Fruit fly (Drosophila melanogaster) whole organism, prepupa: Measurements from ENCODE around the gene wda.

Experiments used
- Blimp-1 ChIP-seq: fragments of 200-800 bp; sonication (Bioruptor generic); optimal IDR thresholded peaks from 3 replicates; lab custom pipeline; 2017; ENCODE audit warnings: missing biosample characterization, missing genetic modification characterization, mild to moderate bottlenecking, moderate library complexity, missing genetic modification reagents
- CG10631 ChIP-seq: fragments of 200-800 bp; sonication (Bioruptor generic); optimal IDR thresholded peaks from 2 replicates; lab custom pipeline; 2016; ENCODE audit warnings: missing biosample characterization, missing genetic modification characterization
- CG10669 ChIP-seq: fragments of 200-800 bp; sonication (Bioruptor generic); optimal IDR thresholded peaks from 3 replicates; lab custom pipeline; 2018; ENCODE audit warnings: missing biosample characterization, mild to moderate bottlenecking, missing genetic modification characterization, moderate library complexity
- CG11294 ChIP-seq: fragments of 200-800 bp; sonication (Bioruptor generic); IDR thresholded peaks from 2 replicates; pipeline ENCODE4 v1.3.6; 2022; ENCODE audit warnings: missing biosample characterization, missing genetic modification characterization
- CG11762 ChIP-seq: fragments of 200-800 bp; sonication (Bioruptor generic); optimal IDR thresholded peaks from 3 replicates; lab custom pipeline; 2016; ENCODE audit warnings: missing biosample characterization, missing genetic modification characterization; ENCODE audit not compliant: insufficient read depth
- CG11902 ChIP-seq: fragments of 200-800 bp; sonication (Bioruptor generic); optimal IDR thresholded peaks from 3 replicates; lab custom pipeline; 2016; ENCODE audit warnings: missing biosample characterization, missing genetic modification characterization
- CG15336 ChIP-seq: fragments of 200-800 bp; sonication (Bioruptor generic); IDR thresholded peaks from 2 replicates; pipeline ENCODE4 v1.3.6; 2022; ENCODE audit warnings: missing biosample characterization, missing genetic modification characterization
- CG1621 ChIP-seq: fragments of 200-800 bp; sonication (Bioruptor generic); optimal IDR thresholded peaks from 3 replicates; lab custom pipeline; 2018; ENCODE audit warnings: missing biosample characterization, mild to moderate bottlenecking, missing genetic modification characterization
- CG16779 ChIP-seq: fragments of 200-800 bp; sonication (Bioruptor generic); optimal IDR thresholded peaks from 3 replicates; lab custom pipeline; 2017; ENCODE audit warnings: missing biosample characterization, mild to moderate bottlenecking, missing genetic modification characterization
- CG3032 ChIP-seq: fragments of 200-800 bp; optimal IDR thresholded peaks from 2 replicates; lab custom pipeline; 2019; ENCODE audit warnings: missing biosample characterization, mild to moderate bottlenecking, missing genetic modification characterization, moderate library complexity
- CG3919 ChIP-seq: fragments of 200-800 bp; sonication (Bioruptor generic); optimal IDR thresholded peaks from 3 replicates; lab custom pipeline; 2016; ENCODE audit warnings: missing biosample characterization, missing genetic modification characterization
- CG4318 ChIP-seq: fragments of 200-800 bp; sonication (Bioruptor generic); optimal IDR thresholded peaks from 3 replicates; lab custom pipeline; 2017; ENCODE audit warnings: missing biosample characterization, mild to moderate bottlenecking, missing genetic modification characterization
- CG6792 ChIP-seq: fragments of 200-800 bp; sonication (Bioruptor generic); optimal IDR thresholded peaks from 3 replicates; lab custom pipeline; 2016; ENCODE audit warnings: missing biosample characterization, missing genetic modification characterization
- CG6808 ChIP-seq: fragments of 200-800 bp; sonication (Bioruptor generic); optimal IDR thresholded peaks from 3 replicates; lab custom pipeline; 2017; ENCODE audit warnings: missing biosample characterization, missing genetic modification characterization, mild to moderate bottlenecking, moderate library complexity, missing genetic modification reagents
- CG6854 ChIP-seq: fragments of 200-800 bp; sonication (Bioruptor generic); optimal IDR thresholded peaks from 2 replicates; lab custom pipeline; 2017; ENCODE audit warnings: missing biosample characterization, mild to moderate bottlenecking, missing genetic modification characterization
- CG7368 ChIP-seq: fragments of 200-800 bp; sonication (Bioruptor generic); optimal IDR thresholded peaks from 3 replicates; lab custom pipeline; 2016; ENCODE audit warnings: missing biosample characterization, missing genetic modification characterization
- CG8319 ChIP-seq: fragments of 200-800 bp; sonication (Bioruptor generic); optimal IDR thresholded peaks from 3 replicates; lab custom pipeline; 2016; ENCODE audit warnings: missing biosample characterization, missing genetic modification characterization
- CG9139 ChIP-seq: fragments of 200-800 bp; sonication (Bioruptor generic); optimal IDR thresholded peaks from 3 replicates; lab custom pipeline; 2017; ENCODE audit warnings: missing biosample characterization, mild to moderate bottlenecking, missing genetic modification characterization
- Eip93F ChIP-seq: fragments of 200-800 bp; sonication (Bioruptor generic); optimal IDR thresholded peaks from 2 replicates; lab custom pipeline; 2016; ENCODE audit warnings: missing biosample characterization, mild to moderate bottlenecking, missing genetic modification characterization
- Ets21C ChIP-seq: fragments of 200-800 bp; sonication (Bioruptor generic); optimal IDR thresholded peaks from 3 replicates; lab custom pipeline; 2016; ENCODE audit warnings: missing biosample characterization, missing genetic modification characterization
- Ets96B ChIP-seq: fragments of 200-800 bp; optimal IDR thresholded peaks from 2 replicates; lab custom pipeline; 2019; ENCODE audit warnings: missing biosample characterization, mild to moderate bottlenecking, missing genetic modification characterization, moderate library complexity
- Hr38 ChIP-seq: sonication (Bioruptor generic); optimal IDR thresholded peaks from 2 replicates; lab custom pipeline; 2016; ENCODE audit warnings: missing biosample characterization, missing genetic modification characterization
- Hr39 ChIP-seq: fragments of 200-800 bp; sonication (Bioruptor generic); optimal IDR thresholded peaks from 2 replicates; lab custom pipeline; 2016; ENCODE audit warnings: missing biosample characterization, missing genetic modification characterization
- Hr4 ChIP-seq: fragments of 200-800 bp; sonication (Bioruptor generic); optimal IDR thresholded peaks from 3 replicates; lab custom pipeline; 2016; ENCODE audit warnings: missing biosample characterization, missing genetic modification characterization
- Met ChIP-seq: fragments of 200-800 bp; sonication (Bioruptor generic); optimal IDR thresholded peaks from 3 replicates; lab custom pipeline; 2016; ENCODE audit warnings: missing biosample characterization, missing genetic modification characterization
- OdsH ChIP-seq: fragments of 200-800 bp; sonication (Bioruptor generic); optimal IDR thresholded peaks from 3 replicates; lab custom pipeline; 2016; ENCODE audit warnings: missing biosample characterization, missing genetic modification characterization
- Sox14 ChIP-seq: fragments of 200-800 bp; sonication (Bioruptor generic); optimal IDR thresholded peaks from 3 replicates; lab custom pipeline; 2016; ENCODE audit warnings: missing biosample characterization, missing genetic modification characterization
- Sox15 ChIP-seq: fragments of 200-800 bp; sonication (Bioruptor generic); optimal IDR thresholded peaks from 3 replicates; lab custom pipeline; 2016; ENCODE audit warnings: missing biosample characterization, missing genetic modification characterization
- acj6 ChIP-seq: fragments of 200-800 bp; sonication (Bioruptor generic); optimal IDR thresholded peaks from 3 replicates; lab custom pipeline; 2016; ENCODE audit warnings: missing biosample characterization, missing genetic modification characterization
- dac ChIP-seq: fragments of 200-800 bp; sonication (Bioruptor generic); optimal IDR thresholded peaks from 2 replicates; lab custom pipeline; 2017; ENCODE audit warnings: missing biosample characterization, mild to moderate bottlenecking, missing genetic modification characterization
- dsx ChIP-seq: fragments of 200-800 bp; optimal IDR thresholded peaks from 3 replicates; lab custom pipeline; 2019; ENCODE audit warnings: missing biosample characterization, mild to moderate bottlenecking, missing genetic modification characterization, moderate library complexity; ENCODE audit not compliant: poor library complexity, severe bottlenecking
- eg ChIP-seq: fragments of 200-800 bp; sonication (Bioruptor generic); IDR thresholded peaks from 3 replicates; pipeline ENCODE4 v1.3.6; 2022; ENCODE audit warnings: missing biosample characterization, missing genetic modification characterization
- esn ChIP-seq: fragments of 200-800 bp; sonication (Bioruptor generic); optimal IDR thresholded peaks from 2 replicates; lab custom pipeline; 2016; ENCODE audit warnings: missing biosample characterization, mild to moderate bottlenecking, missing genetic modification characterization, moderate library complexity
- fd85E ChIP-seq: fragments of 200-800 bp; sonication (Bioruptor generic); optimal IDR thresholded peaks from 3 replicates; lab custom pipeline; 2016; ENCODE audit warnings: missing biosample characterization, missing genetic modification characterization
- fkh ChIP-seq: fragments of 200-800 bp; sonication (Bioruptor generic); optimal IDR thresholded peaks from 3 replicates; lab custom pipeline; 2017; ENCODE audit warnings: missing biosample characterization, mild to moderate bottlenecking, missing genetic modification characterization, moderate library complexity
- net ChIP-seq: fragments of 200-800 bp; sonication (Bioruptor generic); optimal IDR thresholded peaks from 3 replicates; lab custom pipeline; 2016; ENCODE audit warnings: missing biosample characterization, missing genetic modification characterization
- spab ChIP-seq: fragments of 200-800 bp; sonication (Bioruptor generic); optimal IDR thresholded peaks from 2 replicates; lab custom pipeline; 2017; ENCODE audit warnings: missing biosample characterization, mild to moderate bottlenecking, missing genetic modification characterization, missing genetic modification reagents
- ss ChIP-seq, 2 experiments: fragments of 200-800 bp; sonication (Bioruptor generic); optimal IDR thresholded peaks; 2 replicates in 1 of 2; 3 replicates in 1 of 2; lab custom pipeline; 2017 to 2018; ENCODE audit warnings: mild to moderate bottlenecking in 2 of 2, missing biosample characterization in 2 of 2, missing genetic modification characterization in 2 of 2, moderate library complexity in 1 of 2
- svp ChIP-seq: fragments of 200-800 bp; sonication (Bioruptor generic); peaks from one replicate; lab custom pipeline; 2016; ENCODE audit warnings: missing biosample characterization, missing genetic modification characterization

wda gene

dm6 chr3R:23300091-23300918 lies 42.4 kb upstream of the wda start (continued):
- TF ChIP-seq dac, result no peak
- TF ChIP-seq net (GFP tag; lab: Kevin White, UChicago), result peak; percentile 18
- TF ChIP-seq CG15336 (GFP tag; lab: Robert Waterston, UW), result peak; percentile 38; the same call in 1 of the 2 replicates
- no peak for TF ChIP-seq ss (GFP tag; optimal IDR thresholded peaks at IDR 0.05; lab: Kevin White, UChicago)
- no peak for TF ChIP-seq eg
- TF ChIP-seq Hr39, result peak; percentile 64
- TF ChIP-seq Hr38 (GFP tag; lab: Kevin White, UChicago), result no peak
- TF ChIP-seq OdsH (GFP tag; lab: Kevin White, UChicago), result peak; percentile 43
- TF ChIP-seq Sox14, result peak; percentile 39
- TF ChIP-seq Met (GFP tag; lab: Kevin White, UChicago), result peak; percentile 65
- TF ChIP-seq svp (GFP tag; lab: Kevin White, UChicago), result no peak
- peak; percentile 55 for TF ChIP-seq acj6 (GFP tag; lab: Kevin White, UChicago)
- TF ChIP-seq CG10669 (GFP tag; lab: Kevin White, UChicago), result no peak
- TF ChIP-seq CG8319 (GFP tag; lab: Kevin White, UChicago), result no peak
- peak; percentile 67 for TF ChIP-seq CG6792
- peak; percentile 70 for TF ChIP-seq esn (GFP tag; lab: Kevin White, UChicago)
- no peak for TF ChIP-seq Blimp-1
- TF ChIP-seq CG11762 (GFP tag; lab: Kevin White, UChicago), result no peak
- TF ChIP-seq CG3919 (GFP tag; lab: Kevin White, UChicago), result no peak
- TF ChIP-seq CG9139, result no peak
- peak; percentile 13 for TF ChIP-seq Sox15 (GFP tag; lab: Kevin White, UChicago)
- TF ChIP-seq CG16779 (tag; lab: Kevin White, UChicago), result no peak
- no peak for TF ChIP-seq CG4318 (GFP tag; lab: Kevin White, UChicago)
- TF ChIP-seq spab (GFP tag; lab: Kevin White, UChicago), result no peak
- peak; percentile 6 for TF ChIP-seq Hr4 (GFP tag; lab: Kevin White, UChicago)
- TF ChIP-seq CG11294 (GFP tag; lab: Robert Waterston, UW), result no peak
- TF ChIP-seq Ets21C (GFP tag; lab: Kevin White, UChicago), result peak; percentile 5
- TF ChIP-seq CG6808 (GFP tag; lab: Kevin White, UChicago), result no peak
- no peak for TF ChIP-seq CG11902 (GFP tag; lab: Kevin White, UChicago)
- TF ChIP-seq Ets96B, result peak; percentile 41
- TF ChIP-seq CG7368, result no peak
- TF ChIP-seq fd85E (GFP tag; lab: Kevin White, UChicago), result no peak
- no peak for TF ChIP-seq Eip93F
- no peak for TF ChIP-seq fkh (GFP tag; lab: Kevin White, UChicago)
- no peak for TF ChIP-seq CG6854 (GFP tag; lab: Kevin White, UChicago)
- no peak for TF ChIP-seq CG1621 (tag; lab: Kevin White, UChicago)
- peak; percentile 52 for TF ChIP-seq CG10631 (GFP tag; lab: Kevin White, UChicago)
- TF ChIP-seq CG3032 (tag; lab: Kevin White, UChicago), result no peak
- TF ChIP-seq dsx (GFP tag; lab: Kevin White, UChicago), result no peak
